Fruit fly (Drosophila melanogaster): ENCODE results near the gene Pkc98E.

Pkc98E gene

DNA sequence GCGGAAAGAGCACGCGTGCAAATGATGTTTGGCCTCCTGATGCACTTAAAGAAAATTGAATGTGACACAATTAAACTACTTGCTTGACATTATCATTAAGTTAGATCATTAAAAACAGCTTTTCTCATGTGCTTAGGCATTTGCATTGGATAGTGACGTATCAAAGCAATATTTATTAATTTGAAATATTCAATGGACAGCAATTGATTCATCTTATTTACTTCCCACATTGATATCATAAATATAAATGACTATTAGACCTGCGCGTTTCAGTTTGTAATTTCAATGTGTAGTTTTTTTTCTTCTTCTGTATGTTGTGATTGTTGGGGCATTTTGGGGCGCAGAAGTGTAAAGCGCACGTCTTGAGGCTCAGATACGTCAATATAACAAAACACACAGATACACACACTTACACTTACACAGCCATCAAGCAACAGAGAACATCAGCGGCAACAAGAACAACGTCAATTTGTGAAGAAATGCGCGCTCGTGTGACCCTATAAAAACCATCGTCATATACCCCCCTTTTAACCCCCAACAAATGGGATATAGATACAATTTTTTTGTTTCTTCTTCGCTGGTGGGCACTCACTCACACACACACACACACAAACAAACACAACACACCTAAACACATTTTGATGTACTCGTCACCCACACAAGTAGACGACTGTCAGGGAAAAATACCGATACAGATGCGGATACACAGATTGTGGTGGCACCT is 50.1 kb downstream of the Pkc98E start (continued):
- TF ChIP-seq ind (GFP tag; optimal IDR thresholded peaks at IDR 0.05) (peak; percentile 70), sr (GFP tag; IDR thresholded peaks at IDR 0.05) (no peak), Dip2 (GFP tag; IDR thresholded peaks at IDR 0.05) (no peak), slp2 (GFP tag; optimal IDR thresholded peaks at IDR 0.05) (peak; percentile 37), phol (tag; optimal IDR thresholded peaks at IDR 0.05) (peak; percentile 86), pita (GFP tag; optimal IDR thresholded peaks at IDR 0.05) (no peak), bbx (GFP tag; IDR thresholded peaks at IDR 0.05; ENCODE audit: partially characterized antibody) (no peak), CG13424 (tag; optimal IDR thresholded peaks at IDR 0.05) (peak; percentile 74), CG13894 (tag; optimal IDR thresholded peaks at IDR 0.05) (no peak), fd102C (GFP tag; optimal IDR thresholded peaks at IDR 0.05) (no peak), gcm2 (GFP tag; optimal IDR thresholded peaks at IDR 0.05) (no peak), sim (GFP tag; IDR thresholded peaks at IDR 0.05) (peak; percentile 53; the same call in 1 of the 2 replicates), CG14050 (GFP tag; IDR thresholded peaks at IDR 0.05) (0 out of 3 replicates have a peak, but pooled peaks have one; percentile 15), Side (GFP tag; optimal IDR thresholded peaks at IDR 0.05) (peak; percentile 43), CG31224 (GFP tag; IDR thresholded peaks at IDR 0.05) (peak; percentile 59), CG6254 (GFP tag; optimal IDR thresholded peaks at IDR 0.05) (peak; percentile 54), inv (GFP tag; IDR thresholded peaks at IDR 0.05; ENCODE audit: partially characterized antibody) (no peak), ara (GFP tag; IDR thresholded peaks at IDR 0.05) (peak; percentile 52; the same call in 1 of the 2 replicates), CG12299 (tag; optimal IDR thresholded peaks at IDR 0.05) (peak; percentile 6), Sox102F (GFP tag; optimal IDR thresholded peaks at IDR 0.05) (peak; percentile 84), CG31441 (GFP tag; IDR thresholded peaks at IDR 0.05) (peak; percentile 77), Dll (GFP tag; IDR thresholded peaks at IDR 0.05; ENCODE audit: partially characterized antibody) (no peak), CG12219 (GFP tag; optimal IDR thresholded peaks at IDR 0.05) (peak; percentile 64), Fer1 (GFP tag; optimal IDR thresholded peaks at IDR 0.05) (peak; percentile 58), Trl (optimal IDR thresholded peaks at IDR 0.05) (peak in 1 of 2 experiments; percentile 1), Trl (GFP tag; optimal IDR thresholded peaks at IDR 0.05) (peak; percentile 34), p53 (GFP tag; optimal IDR thresholded peaks at IDR 0.05) (no peak), tll (GFP tag; optimal IDR thresholded peaks at IDR 0.05) (no peak), fd3F (GFP tag; optimal IDR thresholded peaks at IDR 0.05) (peak; percentile 56), her (GFP tag; optimal IDR thresholded peaks at IDR 0.05) (no peak), Gug (GFP tag; IDR thresholded peaks at IDR 0.05) (peak; percentile 45; the same call in 3 of the 4 replicates), Hey (tag; optimal IDR thresholded peaks at IDR 0.05) (no peak), pros (GFP tag; optimal IDR thresholded peaks at IDR 0.05) (peak; percentile 18), CG18262 (tag; optimal IDR thresholded peaks at IDR 0.05) (peak; percentile 87), CG10654 (GFP tag; optimal IDR thresholded peaks at IDR 0.05) (peak; percentile 45), ato (GFP tag; IDR thresholded peaks at IDR 0.05; ENCODE audit: partially characterized antibody) (no peak), Atf3 (GFP tag; optimal IDR thresholded peaks at IDR 0.05) (peak; percentile 32), sqz (GFP tag; optimal IDR thresholded peaks at IDR 0.05) (peak; percentile 32), CG10543 (GFP tag; optimal IDR thresholded peaks at IDR 0.05) (no peak), dan (GFP tag; IDR thresholded peaks at IDR 0.05) (no peak), CG32772 (GFP tag; IDR thresholded peaks at IDR 0.05) (no peak), CG2712 (tag; optimal IDR thresholded peaks at IDR 0.05) (peak; percentile 88), ken (GFP tag; IDR thresholded peaks at IDR 0.05) (peak; percentile 46; the same call in 1 of the 3 replicates), cg (GFP tag; optimal IDR thresholded peaks at IDR 0.05) (peak; percentile 93), hb (GFP tag; IDR thresholded peaks at IDR 0.05; ENCODE audit: partially characterized antibody) (no peak), nom (GFP tag; optimal IDR thresholded peaks at IDR 0.05) (no peak), ro (GFP tag; IDR thresholded peaks at IDR 0.05) (no peak), Opbp (GFP tag; IDR thresholded peaks at IDR 0.05; ENCODE audit: partially characterized antibody) (no peak), CTCF (GFP tag; optimal IDR thresholded peaks at IDR 0.05) (no peak), oc (tag; optimal IDR thresholded peaks at IDR 0.05) (peak; percentile 28)
